Fruit fly (Drosophila melanogaster) whole organism, wandering third instar larva: ENCODE measurements around the gene Cyp9f2.

Experiments used
- CrebA ChIP-seq: fragments of 200-800 bp; sonication (Bioruptor generic); optimal IDR thresholded peaks from 2 replicates; lab custom pipeline; 2016; ENCODE audit warnings: missing biosample characterization, mild to moderate bottlenecking, missing genetic modification characterization, borderline replicate concordance
- Dfd ChIP-seq: fragments of >200 bp; optimal IDR thresholded peaks from 2 replicates; lab custom pipeline; 2017; ENCODE audit warnings: missing biosample characterization, missing genetic modification characterization
- Myc ChIP-seq: fragments of >200 bp; optimal IDR thresholded peaks from 2 replicates; lab custom pipeline; 2017
- Sp1 ChIP-seq: fragments of 200-800 bp; sonication (Bioruptor generic); optimal IDR thresholded peaks from 3 replicates; lab custom pipeline; 2019; ENCODE audit warnings: missing biosample characterization, mild to moderate bottlenecking, missing genetic modification characterization, moderate library complexity
- br ChIP-seq: fragments of 200-800 bp; sonication (Bioruptor generic); optimal IDR thresholded peaks from 2 replicates; lab custom pipeline; 2016; ENCODE audit warnings: missing biosample characterization, missing genetic modification characterization
- pan ChIP-seq: fragments of >200 bp; optimal IDR thresholded peaks from 2 replicates; lab custom pipeline; 2017

DNA sequence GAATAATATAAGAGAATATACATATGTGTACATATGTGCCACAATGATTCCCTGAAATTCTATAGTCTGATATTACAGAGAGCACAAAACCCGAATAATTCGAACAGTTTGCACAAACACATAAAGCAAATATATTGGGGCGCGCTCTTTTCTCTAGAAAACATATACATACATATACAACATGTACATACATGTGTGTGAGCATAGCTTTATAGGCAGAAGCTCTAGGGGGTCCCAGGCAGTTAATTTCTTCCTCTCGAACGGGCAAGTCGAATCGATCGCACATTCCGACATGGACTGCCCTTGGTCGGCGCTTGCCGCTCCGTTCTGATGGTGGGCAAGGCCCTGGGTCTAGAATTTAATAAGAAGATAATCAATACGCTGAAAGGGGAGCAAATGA lies 33.0 kb downstream of the Cyp9f2 start, which contains the start of gene GstD3:
- TF ChIP-seq Dfd (GFP tag; lab: Kevin White, UChicago) (no peak), pan (lab: Kevin White, UChicago) (no peak), Myc (lab: Kevin White, UChicago) (no peak), br (GFP tag; lab: Kevin White, UChicago) (no peak), CrebA (no peak), Sp1 (GFP tag; lab: Kevin White, UChicago) (no peak)
